Worm (Caenorhabditis elegans): ENCODE results near the gene C46H3.1.
A peak's percentile ranks its signal among the peaks of the same experiment; 100 is the strongest.

Gene C46H3.1

DNA sequence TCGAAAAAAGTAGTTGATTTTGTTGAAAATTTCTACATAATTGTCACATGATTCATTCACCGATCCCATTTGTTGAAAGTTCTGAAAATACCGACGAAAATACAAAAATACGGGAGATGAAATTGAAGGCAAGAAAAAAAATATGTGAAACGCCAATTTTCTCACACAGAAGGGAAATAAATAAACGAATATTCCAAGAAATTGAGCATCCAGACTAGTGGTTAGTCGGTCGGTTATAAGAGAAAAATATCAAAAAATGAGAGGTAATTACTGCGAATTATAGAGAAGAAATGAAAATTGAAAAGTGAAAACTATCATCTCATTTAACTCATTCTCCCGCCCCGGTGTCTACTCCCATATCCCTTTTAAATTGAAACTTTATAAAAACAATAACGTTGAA is 46.4 kb downstream of the C46H3.1 start, which contains the start of gene npr-11:
Gene npr-11, minus strand, starts transcription at position 101 of the 400 bp plus-strand sequence.
- no peak for TF ChIP-seq aly-2 (tag; optimal IDR thresholded peaks at IDR 0.05)
- TF ChIP-seq ZK337.2 (GFP tag; IDR thresholded peaks at IDR 0.05), result no peak
- no peak for TF ChIP-seq ztf-11 (tag; optimal IDR thresholded peaks at IDR 0.05)
- TF ChIP-seq zag-1 (tag; optimal IDR thresholded peaks at IDR 0.05), result no peak
- no peak for TF ChIP-seq lsy-2 (tag; optimal IDR thresholded peaks at IDR 0.05)
- no peak for TF ChIP-seq daf-12 (tag; optimal IDR thresholded peaks at IDR 0.05)
- no peak for TF ChIP-seq lin-39 (tag; optimal IDR thresholded peaks at IDR 0.05)
- TF ChIP-seq dmd-8 (GFP tag; IDR thresholded peaks at IDR 0.05), result no peak
- TF ChIP-seq hif-1 (tag; optimal IDR thresholded peaks at IDR 0.05), result no peak
- no peak for TF ChIP-seq nhr-102 (tag; optimal IDR thresholded peaks at IDR 0.05)
- TF ChIP-seq daf-16 (GFP tag; optimal IDR thresholded peaks at IDR 0.05), result no peak
- TF ChIP-seq daf-16 (tag; optimal IDR thresholded peaks at IDR 0.05), result no peak
- no peak for TF ChIP-seq Y48G9A.11 (GFP tag; IDR thresholded peaks at IDR 0.05)
- TF ChIP-seq nhr-48 (tag; optimal IDR thresholded peaks at IDR 0.05), result no peak
- no peak for TF ChIP-seq tag-97 (GFP tag; IDR thresholded peaks at IDR 0.05)
- no peak for TF ChIP-seq hlh-30 (tag; optimal IDR thresholded peaks at IDR 0.05; ENCODE audit: insufficient read depth)
- TF ChIP-seq unc-62 (GFP tag; optimal IDR thresholded peaks at IDR 0.05 in 1 of 2), result no peak
- TF ChIP-seq unc-62 (tag; optimal IDR thresholded peaks at IDR 0.05), result no peak
- no peak for TF ChIP-seq nhr-41 (GFP tag; IDR thresholded peaks at IDR 0.05)
- no peak for TF ChIP-seq Y5F2A.4 (GFP tag; optimal IDR thresholded peaks at IDR 0.05)
- TF ChIP-seq pqm-1 (tag; optimal IDR thresholded peaks at IDR 0.05), result no peak
- TF ChIP-seq arid-1 (GFP tag; conservative IDR thresholded peaks at IDR 0.05), result no peak

DNA sequence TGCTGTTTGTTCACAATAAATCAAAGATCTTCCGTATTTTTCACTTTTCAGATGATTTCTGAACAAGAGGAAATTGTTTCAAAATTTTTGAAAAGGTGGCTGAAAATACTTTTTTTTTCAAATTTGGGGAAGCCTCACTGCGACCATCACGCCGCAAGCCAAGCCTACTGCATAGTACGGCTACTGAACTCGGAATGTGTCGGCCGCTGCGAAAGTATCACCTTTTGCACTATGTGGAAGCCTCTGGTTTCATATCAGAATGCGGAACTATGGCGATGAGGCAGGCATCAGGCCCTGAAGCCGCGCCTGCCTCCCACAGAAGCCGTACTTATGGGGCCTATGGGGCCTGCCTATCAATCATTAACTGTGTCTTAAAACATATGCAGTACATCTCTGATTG is 48.5 kb downstream of the C46H3.1 start:
- TF ChIP-seq aha-1 (tag), result peak; percentile 94
- TF ChIP-seq mdt-29 (GFP tag; IDR thresholded peaks at IDR 0.05), result no peak
- no peak for TF ChIP-seq ceh-28 (tag; optimal IDR thresholded peaks at IDR 0.05)
- TF ChIP-seq snpc-1.2 (GFP tag; IDR thresholded peaks at IDR 0.05), result no peak
- no peak for TF ChIP-seq lin-29 (GFP tag; IDR thresholded peaks at IDR 0.05)
